Fruit fly (Drosophila melanogaster): Measurements from ENCODE around the gene CG1737.

- TF ChIP-seq CG8478 (optimal IDR thresholded peaks at IDR 0.05) = no peak
- TF ChIP-seq usp (GFP tag; optimal IDR thresholded peaks at IDR 0.05) = no peak
Measured at dm6 chrX:11359081-11359481, 8.7 kb downstream of the CG1737 start, which contains the start of gene Pa1.
